Fruit fly (Drosophila melanogaster): ENCODE measurements around the gene Kcmf1.

The Kcmf1 gene

DNA sequence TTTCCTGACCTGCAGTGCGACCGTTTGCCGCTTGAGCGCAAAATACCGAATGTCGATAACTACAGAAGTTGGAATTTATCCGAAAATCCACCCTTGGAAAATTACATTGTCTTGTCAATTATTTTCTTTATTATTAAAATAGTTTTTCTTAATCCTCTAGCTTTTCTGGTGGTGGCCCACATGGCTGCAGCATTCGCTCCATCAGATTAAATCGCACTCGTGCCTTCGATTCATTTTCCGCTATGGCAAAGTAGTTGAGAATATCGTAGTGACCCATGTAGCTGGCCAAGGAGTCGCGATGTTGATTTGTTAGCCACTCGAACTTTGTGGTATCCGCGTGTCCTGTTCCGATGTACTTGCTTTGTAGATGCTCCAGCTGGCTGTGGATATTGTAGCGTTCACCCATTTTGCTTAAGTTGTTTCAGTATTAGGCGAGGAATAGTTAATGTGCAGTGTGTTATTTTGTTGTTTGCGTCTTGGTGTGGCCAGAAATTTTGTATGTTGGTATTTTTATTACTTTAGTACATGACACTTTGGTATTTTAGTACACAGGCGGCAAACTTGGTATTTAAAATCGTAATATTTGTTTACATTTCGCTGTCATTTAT is at the start of gene Kcmf1, which contains the start of the genes Sf3b5 and CG11986:
TSS of gene Kcmf1 (minus strand) at position 51 of the 608 bp plus-strand sequence.
TSS of gene Sf3b5 (minus strand) at position 483 of the 608 bp plus-strand sequence.
TSS of gene CG11986 (plus strand) at position 588 of the 608 bp plus-strand sequence.
- no peak for TF ChIP-seq ap (GFP tag; IDR thresholded peaks at IDR 0.05)
- no peak for TF ChIP-seq Nf-YB (GFP tag; optimal IDR thresholded peaks at IDR 0.05)
- no peak for TF ChIP-seq pum (GFP tag; optimal IDR thresholded peaks at IDR 0.05)
- TF ChIP-seq eyg (GFP tag; optimal IDR thresholded peaks at IDR 0.05), result no peak
- TF ChIP-seq CG12769 (tag; optimal IDR thresholded peaks at IDR 0.05), result no peak
- TF ChIP-seq h (optimal IDR thresholded peaks at IDR 0.05), result no peak
- TF ChIP-seq CG10366 (GFP tag; IDR thresholded peaks at IDR 0.05), result no peak
- TF ChIP-seq CG9797 (GFP tag; optimal IDR thresholded peaks at IDR 0.05), result peak; percentile 74
- no peak for TF ChIP-seq mld (GFP tag; IDR thresholded peaks at IDR 0.05; ENCODE audit: partially characterized antibody)
- TF ChIP-seq ci (GFP tag; IDR thresholded peaks at IDR 0.05), result no peak
- TF ChIP-seq pb (GFP tag; optimal IDR thresholded peaks at IDR 0.05), result no peak
- TF ChIP-seq CG8924 (tag; optimal IDR thresholded peaks at IDR 0.05), result peak; percentile 20
- TF ChIP-seq CG12659 (GFP tag; optimal IDR thresholded peaks at IDR 0.05), result peak; percentile 13
- peak; percentile 72 for TF ChIP-seq gfzf (GFP tag; optimal IDR thresholded peaks at IDR 0.05)
- TF ChIP-seq NC2α (GFP tag; optimal IDR thresholded peaks at IDR 0.05), result no peak
- TF ChIP-seq BEAF-32 (GFP tag; optimal IDR thresholded peaks at IDR 0.05), result peak; percentile 32
- TF ChIP-seq Dad (GFP tag; optimal IDR thresholded peaks at IDR 0.05), result no peak
- no peak for TF ChIP-seq sima (GFP tag; optimal IDR thresholded peaks at IDR 0.05)
- TF ChIP-seq rib (GFP tag; IDR thresholded peaks at IDR 0.05), result no peak
- no peak for TF ChIP-seq Side (GFP tag; optimal IDR thresholded peaks at IDR 0.05)
- TF ChIP-seq lov (optimal IDR thresholded peaks at IDR 0.05), result no peak
- TF ChIP-seq lov (GFP tag; IDR thresholded peaks at IDR 0.05), result no peak
- no peak for TF ChIP-seq CG8089 (GFP tag; optimal IDR thresholded peaks at IDR 0.05)
- TF ChIP-seq CG17612 (GFP tag; IDR thresholded peaks at IDR 0.05), result no peak
- TF ChIP-seq CG17186 (GFP tag; optimal IDR thresholded peaks at IDR 0.05), result peak; percentile 4
- no peak for TF ChIP-seq CG18599 (GFP tag; optimal IDR thresholded peaks at IDR 0.05)
- no peak for TF ChIP-seq CG4730 (GFP tag; IDR thresholded peaks at IDR 0.05)
- TF ChIP-seq Antp (GFP tag; optimal IDR thresholded peaks at IDR 0.05), result no peak
- TF ChIP-seq NfI (GFP tag; optimal IDR thresholded peaks at IDR 0.05), result no peak
- no peak for TF ChIP-seq tap (tag; optimal IDR thresholded peaks at IDR 0.05)
- TF ChIP-seq C15 (GFP tag; IDR thresholded peaks at IDR 0.05), result no peak
- TF ChIP-seq CG4282 (GFP tag; optimal IDR thresholded peaks at IDR 0.05), result no peak
- no peak for TF ChIP-seq zfh2 (GFP tag; optimal IDR thresholded peaks at IDR 0.05)
- TF ChIP-seq br (optimal IDR thresholded peaks at IDR 0.05), result no peak
- TF ChIP-seq TFAM (GFP tag; optimal IDR thresholded peaks at IDR 0.05), result no peak
- no peak for TF ChIP-seq CG33213 (GFP tag; optimal IDR thresholded peaks at IDR 0.05)
- no peak for TF ChIP-seq CG6765 (GFP tag; optimal IDR thresholded peaks at IDR 0.05)
- TF ChIP-seq CG7745 (tag; optimal IDR thresholded peaks at IDR 0.05), result no peak
- no peak for TF ChIP-seq CG7556 (GFP tag; optimal IDR thresholded peaks at IDR 0.05)
- no peak for TF ChIP-seq sob (GFP tag; IDR thresholded peaks at IDR 0.05)
- TF ChIP-seq Hmr (GFP tag; optimal IDR thresholded peaks at IDR 0.05), result no peak
- peak; percentile 5 for TF ChIP-seq stwl (tag; optimal IDR thresholded peaks at IDR 0.05)
- TF ChIP-seq gsb (GFP tag; IDR thresholded peaks at IDR 0.05), result no peak
- no peak for TF ChIP-seq p53 (GFP tag; optimal IDR thresholded peaks at IDR 0.05)
- TF ChIP-seq sens-2 (GFP tag; IDR thresholded peaks at IDR 0.05), result no peak
- TF ChIP-seq Hr78 (GFP tag; optimal IDR thresholded peaks at IDR 0.05), result peak in 1 of 2 experiments; percentile 12
- TF ChIP-seq sens (GFP tag), result peak; percentile 57
- peak; percentile 10 for TF ChIP-seq Dp (GFP tag; optimal IDR thresholded peaks at IDR 0.05)
- no peak for TF ChIP-seq CG30020 (tag; optimal IDR thresholded peaks at IDR 0.05)
- TF ChIP-seq D19B (GFP tag; optimal IDR thresholded peaks at IDR 0.05), result no peak
- TF ChIP-seq CG4617 (GFP tag; optimal IDR thresholded peaks at IDR 0.05; ENCODE audit: borderline replicate concordance), result peak; percentile 74
- TF ChIP-seq eve (GFP tag; optimal IDR thresholded peaks at IDR 0.05), result no peak
